Worm (Caenorhabditis elegans) whole organism, L4/young adult: ENCODE data around the gene dro-1.

Experiments used
- W03F9.2 ChIP-seq: fragments of 150-350 bp; optimal IDR thresholded peaks from 2 replicates; lab custom pipeline; 2014; ENCODE audit warnings: missing biosample characterization, missing genetic modification characterization
- dao-5 ChIP-seq: sonication (generic microtip); optimal IDR thresholded peaks from 2 replicates; lab custom pipeline; 2016; ENCODE audit warnings: missing genotype, missing genetic modification characterization, moderate library complexity, missing compliant biosample characterization

DNA sequence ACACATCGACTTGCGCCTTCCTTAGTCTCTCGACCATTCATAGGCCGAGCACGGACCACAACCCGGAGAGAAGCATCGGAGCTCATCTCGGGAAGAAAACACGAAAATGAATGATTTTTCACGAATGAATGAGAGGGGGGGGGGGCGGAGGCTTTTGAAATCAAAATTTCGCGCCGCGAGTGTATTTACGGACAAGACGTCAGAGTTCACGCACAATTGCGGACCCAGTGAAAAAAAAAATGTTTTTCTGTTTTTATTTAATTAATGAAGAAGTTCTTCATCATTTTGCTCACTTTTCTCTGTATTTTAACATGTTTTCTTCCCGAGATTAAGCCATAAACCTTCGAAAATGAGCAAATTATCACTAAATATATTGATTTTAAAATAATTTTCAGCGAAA lies 35.4 kb upstream of the dro-1 start, which contains the start of the genes klp-19 and slc-36.1:
- no peak for TF ChIP-seq dao-5 (tag; lab: Kevin White, UChicago)
- peak; percentile 52 for TF ChIP-seq W03F9.2
